Worm (Caenorhabditis elegans): ENCODE measurements around the gene H06H21.11.

- TF ChIP-seq nhr-76 (tag; optimal IDR thresholded peaks at IDR 0.05) (no peak), unc-39 (tag; optimal IDR thresholded peaks at IDR 0.05) (no peak)
Observed at ce11 chrIV:4758659-4759058, 48.5 kb downstream of the H06H21.11 start, which contains the start of gene Y17G9B.8.

Data from whole organism, L4 larva.